Fruit fly (Drosophila melanogaster) whole organism, pupa: ENCODE data around the gene PIG-S.

Experiments used
- CG10348 ChIP-seq: fragments of 200-800 bp; sonication (Bioruptor generic); IDR thresholded peaks from 2 replicates; pipeline ENCODE4 v1.3.6; 2022; ENCODE audit warnings: missing biosample characterization, missing genetic modification characterization
- CG12605 ChIP-seq: fragments of 200-800 bp; sonication (Bioruptor generic); IDR thresholded peaks from 2 replicates; pipeline ENCODE4 v1.3.6; 2022; ENCODE audit warnings: missing biosample characterization, missing genetic modification characterization
- CG14655 ChIP-seq: fragments of 200-800 bp; sonication (Bioruptor generic); optimal IDR thresholded peaks from 3 replicates; lab custom pipeline; 2017; ENCODE audit warnings: mild to moderate bottlenecking, missing biosample characterization, missing genetic modification reagents, missing genetic modification characterization
- CG15710 ChIP-seq: fragments of 200-800 bp; sonication (Bioruptor generic); optimal IDR thresholded peaks from 2 replicates; lab custom pipeline; 2018; ENCODE audit warnings: missing biosample characterization, mild to moderate bottlenecking, missing genetic modification characterization, moderate library complexity
- CG17806 ChIP-seq: fragments of 200-800 bp; sonication (Bioruptor generic); optimal IDR thresholded peaks from 2 replicates; lab custom pipeline; 2018; ENCODE audit warnings: missing biosample characterization, mild to moderate bottlenecking, missing genetic modification characterization, moderate library complexity
- CG32121 ChIP-seq: fragments of 200-800 bp; sonication (Bioruptor generic); IDR thresholded peaks from 2 replicates; pipeline ENCODE4 v1.3.6; 2022; ENCODE audit warnings: missing biosample characterization, missing genetic modification characterization
- CG34367 ChIP-seq: fragments of 200-800 bp; sonication (Bioruptor generic); optimal IDR thresholded peaks from 2 replicates; lab custom pipeline; 2018; ENCODE audit warnings: missing biosample characterization, mild to moderate bottlenecking, missing genetic modification characterization
- CG4496 ChIP-seq: fragments of 200-800 bp; sonication (Bioruptor generic); IDR thresholded peaks from 3 replicates; pipeline ENCODE4 v1.3.6; 2022; ENCODE audit warnings: missing biosample characterization, missing genetic modification characterization
- CG8159 ChIP-seq: fragments of 200-800 bp; sonication (Bioruptor generic); optimal IDR thresholded peaks from 3 replicates; lab custom pipeline; 2018; ENCODE audit warnings: missing biosample characterization, mild to moderate bottlenecking, missing genetic modification characterization, moderate library complexity
- CG8301 ChIP-seq: fragments of 200-800 bp; sonication (Bioruptor generic); optimal IDR thresholded peaks from 2 replicates; lab custom pipeline; 2018; ENCODE audit warnings: missing biosample characterization, mild to moderate bottlenecking, missing genetic modification characterization
- CG9948 ChIP-seq: fragments of 200-800 bp; sonication (Bioruptor generic); optimal IDR thresholded peaks from 2 replicates; lab custom pipeline; 2018; ENCODE audit warnings: missing biosample characterization, mild to moderate bottlenecking, missing genetic modification characterization, moderate library complexity
- D1 ChIP-seq: fragments of 200-800 bp; sonication (Bioruptor generic); optimal IDR thresholded peaks from 2 replicates; lab custom pipeline; 2018; ENCODE audit warnings: missing biosample characterization, mild to moderate bottlenecking, missing genetic modification characterization, moderate library complexity
- EcR ChIP-seq: fragments of 200-800 bp; sonication (Bioruptor generic); optimal IDR thresholded peaks from 3 replicates; lab custom pipeline; 2019; ENCODE audit warnings: missing biosample characterization, missing genetic modification characterization, mild to moderate bottlenecking, moderate library complexity, missing genetic modification reagents
- Ets98B ChIP-seq: fragments of 200-800 bp; sonication (Bioruptor generic); IDR thresholded peaks from 2 replicates; pipeline ENCODE4 v1.3.6; 2022; ENCODE audit warnings: missing biosample characterization, missing genetic modification characterization
- Pif1A ChIP-seq: fragments of 200-800 bp; sonication (Bioruptor generic); optimal IDR thresholded peaks from 3 replicates; lab custom pipeline; 2016; ENCODE audit warnings: missing biosample characterization, missing genetic modification characterization
- Pif1B ChIP-seq: fragments of 200-800 bp; sonication (Bioruptor generic); optimal IDR thresholded peaks from 3 replicates; lab custom pipeline; 2016; ENCODE audit warnings: missing biosample characterization, missing genetic modification characterization
- Snoo ChIP-seq: fragments of 200-800 bp; sonication (Bioruptor generic); optimal IDR thresholded peaks from 3 replicates; lab custom pipeline; 2017; ENCODE audit warnings: missing biosample characterization, mild to moderate bottlenecking, missing genetic modification characterization, inconsistent platforms
- fd96Ca ChIP-seq: fragments of 200-800 bp; sonication (Bioruptor generic); IDR thresholded peaks from 3 replicates; pipeline ENCODE4 v1.3.6; 2022; ENCODE audit warnings: missing biosample characterization, missing genetic modification characterization
- gl ChIP-seq: fragments of 200-800 bp; sonication (Bioruptor generic); optimal IDR thresholded peaks from 2 replicates; lab custom pipeline; 2018; ENCODE audit warnings: missing biosample characterization, mild to moderate bottlenecking, missing genetic modification characterization
- rn ChIP-seq: fragments of 200-800 bp; sonication (Bioruptor generic); IDR thresholded peaks from 2 replicates; pipeline ENCODE4 v1.3.6; 2022; ENCODE audit warnings: missing biosample characterization, missing genetic modification characterization

The PIG-S gene

dm6 chr3R:24917814-24918636, at the start of gene PIG-S, which contains the start of the genes sud1 and CG11168:
Gene PIG-S, minus strand, starts transcription at chr3R:24917864.
Gene sud1, minus strand, starts transcription at chr3R:24917864.
Gene CG11168, plus strand, starts transcription at chr3R:24918106.
- TF ChIP-seq Ets98B (GFP tag; lab: Robert Waterston, UW) (peak; percentile 41), CG12605 (GFP tag; lab: Robert Waterston, UW) (no peak), CG4496 (peak; percentile 75; the same call in 2 of the 3 replicates), CG8159 (no peak), Pif1A (GFP tag; lab: Kevin White, UChicago) (no peak), CG32121 (GFP tag; lab: Robert Waterston, UW) (peak; percentile 62; the same call in 1 of the 2 replicates), CG17806 (tag; lab: Kevin White, UChicago) (peak; percentile 29), CG15710 (tag; lab: Kevin White, UChicago) (peak; percentile 51), fd96Ca (peak; percentile 30; the same call in 1 of the 3 replicates), Snoo (tag; lab: Kevin White, UChicago) (peak; percentile 58), CG9948 (peak; percentile 57)

dm6 chr3R:24966578-24966977, 48.9 kb upstream of the PIG-S start:
- peak; percentile 56 for TF ChIP-seq CG14655
- TF ChIP-seq CG8301 (tag; lab: Kevin White, UChicago) = peak; percentile 18
- no peak for TF ChIP-seq CG34367 (tag; lab: Kevin White, UChicago)
- no peak for TF ChIP-seq CG17806 (tag; lab: Kevin White, UChicago)

dm6 chr3R:24965403-24965802, 47.7 kb upstream of the PIG-S start:
- TF ChIP-seq gl (no peak), CG14655 (peak; percentile 47), CG8159 (peak; percentile 6), CG8301 (tag; lab: Kevin White, UChicago) (peak; percentile 30), CG34367 (tag; lab: Kevin White, UChicago) (no peak), CG10348 (GFP tag; lab: Robert Waterston, UW) (no peak), CG9948 (peak; percentile 39)

dm6 chr3R:24962470-24962869, 44.8 kb upstream of the PIG-S start:
- TF ChIP-seq Pif1A (GFP tag; lab: Kevin White, UChicago) (no peak), CG17806 (tag; lab: Kevin White, UChicago) (peak; percentile 1), Snoo (tag; lab: Kevin White, UChicago) (peak; percentile 34), CG8301 (tag; lab: Kevin White, UChicago) (no peak), EcR (no peak), CG9948 (no peak), Pif1B (GFP tag; lab: Kevin White, UChicago) (no peak), Ets98B (GFP tag; lab: Robert Waterston, UW) (no peak), gl (no peak)
- TF ChIP-seq, all 21 proteins: peak for 2

- peak; percentile 68 for TF ChIP-seq CG9948
- no peak; the same call in 1 of the 2 replicates for TF ChIP-seq CG12605 (GFP tag; lab: Robert Waterston, UW)
- TF ChIP-seq Ets98B (GFP tag; lab: Robert Waterston, UW) = no peak
- TF ChIP-seq rn (GFP tag; lab: Robert Waterston, UW) = no peak
- peak; percentile 76 for TF ChIP-seq CG17806 (tag; lab: Kevin White, UChicago)
- peak; percentile 56 for TF ChIP-seq CG15710 (tag; lab: Kevin White, UChicago)
- TF ChIP-seq gl = peak; percentile 27
- TF ChIP-seq D1 (tag; lab: Kevin White, UChicago) = no peak
- TF ChIP-seq CG34367 (tag; lab: Kevin White, UChicago) = peak; percentile 66
- peak; percentile 66 for TF ChIP-seq CG8159
- TF ChIP-seq CG4496 = 0 out of 3 replicates have a peak, but pooled peaks have one; percentile 10
- TF ChIP-seq, all 21 proteins: peak for 7
Measured at dm6 chr3R:24953152-24953551, 35.5 kb upstream of the PIG-S start.

dm6 chr3R:24947332-24947731, 29.7 kb upstream of the PIG-S start, which contains the start of gene mah:
Gene mah, plus strand, starts transcription at chr3R:24947632.
- no peak for TF ChIP-seq CG9948
- TF ChIP-seq gl = peak; percentile 59
- TF ChIP-seq CG12605 (GFP tag; lab: Robert Waterston, UW) = no peak
- no peak for TF ChIP-seq CG17806 (tag; lab: Kevin White, UChicago)
- no peak for TF ChIP-seq Snoo (tag; lab: Kevin White, UChicago)
- peak; percentile 25 for TF ChIP-seq EcR
- no peak for TF ChIP-seq CG10348 (GFP tag; lab: Robert Waterston, UW)
- TF ChIP-seq Pif1B (GFP tag; lab: Kevin White, UChicago) = no peak
